Fruit fly (Drosophila melanogaster) whole organism, adult: ENCODE results near the gene CG42762.

Source experiments
- CG11617 ChIP-seq: fragments of 200-800 bp; sonication (Bioruptor generic); optimal IDR thresholded peaks from 2 replicates; lab custom pipeline; 2017; ENCODE audit warnings: mild to moderate bottlenecking, missing biosample characterization, missing genetic modification reagents, missing genetic modification characterization
- CG12768 ChIP-seq: fragments of 200-800 bp; sonication (Bioruptor generic); optimal IDR thresholded peaks from 2 replicates; lab custom pipeline; 2017; ENCODE audit warnings: missing biosample characterization, missing genetic modification characterization, mild to moderate bottlenecking, moderate library complexity, missing genetic modification reagents
- CG14711 ChIP-seq: fragments of 200-800 bp; sonication (Bioruptor generic); optimal IDR thresholded peaks from 2 replicates; lab custom pipeline; 2018; ENCODE audit warnings: missing biosample characterization, mild to moderate bottlenecking, missing genetic modification characterization, moderate library complexity
- CG1620 ChIP-seq: fragments of 200-800 bp; sonication (Bioruptor generic); optimal IDR thresholded peaks from 2 replicates; lab custom pipeline; 2016; ENCODE audit warnings: missing biosample characterization, missing genetic modification characterization
- CG33017 ChIP-seq: fragments of 200-800 bp; sonication (Bioruptor generic); optimal IDR thresholded peaks from 2 replicates; lab custom pipeline; 2018; ENCODE audit warnings: missing biosample characterization, mild to moderate bottlenecking, missing genetic modification characterization, moderate library complexity
- CG5204 ChIP-seq: fragments of 200-800 bp; sonication (Bioruptor generic); optimal IDR thresholded peaks from 2 replicates; lab custom pipeline; 2016; ENCODE audit warnings: missing biosample characterization, missing genetic modification characterization
- CG7045 ChIP-seq: fragments of 200-800 bp; sonication (Bioruptor generic); optimal IDR thresholded peaks from 2 replicates; lab custom pipeline; 2017; ENCODE audit warnings: missing biosample characterization, mild to moderate bottlenecking, missing genetic modification characterization
- CG7101 ChIP-seq: fragments of 200-800 bp; sonication (Bioruptor generic); optimal IDR thresholded peaks from 2 replicates; lab custom pipeline; 2018; ENCODE audit warnings: missing biosample characterization, mild to moderate bottlenecking, missing genetic modification characterization, moderate library complexity
- Clk ChIP-seq: fragments of 200-800 bp; sonication (Bioruptor generic); optimal IDR thresholded peaks from 2 replicates; lab custom pipeline; 2017; ENCODE audit warnings: missing biosample characterization, missing genetic modification characterization
- Crg-1 ChIP-seq: fragments of 200-800 bp; sonication (Bioruptor generic); optimal IDR thresholded peaks from 2 replicates; lab custom pipeline; 2016; ENCODE audit warnings: missing biosample characterization, missing genetic modification characterization
- Mnt ChIP-seq: fragments of 200-800 bp; sonication (Bioruptor generic); optimal IDR thresholded peaks from 2 replicates; lab custom pipeline; 2016; ENCODE audit warnings: missing biosample characterization, mild to moderate bottlenecking, missing genetic modification characterization
- bab1 ChIP-seq: fragments of 200-800 bp; sonication (Bioruptor generic); optimal IDR thresholded peaks from 3 replicates; lab custom pipeline; 2019; ENCODE audit warnings: missing biosample characterization, mild to moderate bottlenecking, missing genetic modification characterization, moderate library complexity
- cic ChIP-seq: fragments of 200-800 bp; sonication (Bioruptor generic); optimal IDR thresholded peaks from 2 replicates; lab custom pipeline; 2017; ENCODE audit warnings: missing biosample characterization, mild to moderate bottlenecking, missing genetic modification characterization, moderate library complexity
- cnc ChIP-seq, 2 experiments: fragments of >200 bp; optimal IDR thresholded peaks; 2 replicates each; lab custom pipeline; 2017
- kay ChIP-seq: fragments of 200-800 bp; sonication (Bioruptor generic); peaks from one replicate; lab custom pipeline; 2016; ENCODE audit warnings: missing biosample characterization, missing genetic modification characterization, borderline replicate concordance
- ovo ChIP-seq: fragments of 200-800 bp; sonication (Bioruptor generic); optimal IDR thresholded peaks from 2 replicates; lab custom pipeline; 2016; ENCODE audit warnings: missing biosample characterization, missing genetic modification characterization
- pad ChIP-seq: fragments of 200-800 bp; sonication (Bioruptor generic); optimal IDR thresholded peaks from 3 replicates; lab custom pipeline; 2017; ENCODE audit warnings: missing biosample characterization, missing genetic modification characterization, mild to moderate bottlenecking, moderate library complexity, missing genetic modification reagents
- tj ChIP-seq: fragments of 200-800 bp; sonication (Bioruptor generic); optimal IDR thresholded peaks from 3 replicates; lab custom pipeline; 2017; ENCODE audit warnings: missing biosample characterization, mild to moderate bottlenecking, missing genetic modification characterization, moderate library complexity
- toe ChIP-seq: fragments of 200-800 bp; sonication (Bioruptor generic); optimal IDR thresholded peaks from 2 replicates; lab custom pipeline; 2016; ENCODE audit warnings: missing biosample characterization, missing genetic modification characterization

CG42762 gene

dm6 chr2L:8145067-8145808, 1.4 kb upstream of the CG42762 start, which contains the start of the genes CG42763 and CG43394:
Gene CG42763, minus strand, starts transcription at chr2L:8145107.
Gene CG43394, plus strand, starts transcription at chr2L:8145758.
- TF ChIP-seq kay (GFP tag; lab: Kevin White, UChicago) (peak; percentile 75), CG7045 (no peak)

DNA sequence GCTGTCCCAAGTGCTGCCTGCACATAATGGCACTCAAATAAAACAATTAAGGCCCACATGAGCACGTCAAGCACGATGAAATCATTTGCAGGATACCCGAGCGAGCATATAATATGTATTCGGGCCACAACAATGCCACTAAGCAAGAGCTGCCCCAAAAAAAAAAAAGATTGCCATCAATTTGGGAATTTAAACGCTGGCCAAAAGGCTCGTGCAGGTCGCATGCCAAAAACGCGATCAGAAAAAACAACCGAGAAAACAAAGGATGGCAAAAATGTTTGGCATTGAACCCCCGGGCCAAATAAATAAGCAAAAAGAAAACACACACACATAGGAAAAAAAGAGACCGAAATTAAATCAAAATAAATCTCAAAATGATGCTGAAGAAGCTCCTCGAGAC, 1.1 kb downstream of the CG42762 start:
- no peak for TF ChIP-seq pad (GFP tag; lab: Kevin White, UChicago)
- TF ChIP-seq CG33017 (tag; lab: Kevin White, UChicago), result no peak
- no peak for TF ChIP-seq cnc (optimal IDR thresholded peaks at IDR 0.05; lab: Kevin White, UChicago)
- no peak for TF ChIP-seq ovo (GFP tag; lab: Kevin White, UChicago)
- TF ChIP-seq CG7101 (tag; lab: Kevin White, UChicago), result no peak
- TF ChIP-seq toe, result no peak

dm6 chr2L:8133772-8134386, 10.0 kb downstream of the CG42762 start:
- TF ChIP-seq bab1 (GFP tag; lab: Kevin White, UChicago) (peak; percentile 38), kay (GFP tag; lab: Kevin White, UChicago) (peak; percentile 74), cic (GFP tag; lab: Kevin White, UChicago) (no peak)

DNA sequence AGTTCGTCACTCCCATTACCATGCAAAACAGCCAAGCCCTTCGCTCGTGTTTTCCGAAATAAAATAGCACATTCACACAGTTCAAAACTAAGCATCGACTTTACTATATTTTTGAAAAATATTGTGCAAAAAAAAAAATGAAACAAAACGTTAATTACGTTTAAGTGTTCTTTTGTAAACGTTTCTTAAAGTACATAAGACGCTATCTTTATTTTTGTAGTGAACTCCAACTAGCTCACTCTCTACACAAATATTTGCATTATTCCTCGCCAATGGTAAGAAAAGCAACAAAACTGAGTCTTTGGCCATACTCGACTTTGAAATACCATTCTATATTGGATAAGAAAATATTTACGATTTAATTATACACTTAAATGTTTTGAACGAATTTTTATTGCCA, 13.1 kb downstream of the CG42762 start:
- TF ChIP-seq tj (GFP tag; lab: Kevin White, UChicago) (no peak), Clk (GFP tag; lab: Kevin White, UChicago) (no peak), CG33017 (tag; lab: Kevin White, UChicago) (peak; percentile 66), ovo (GFP tag; lab: Kevin White, UChicago) (no peak), toe (no peak), CG5204 (GFP tag; lab: Kevin White, UChicago) (no peak), CG14711 (tag; lab: Kevin White, UChicago) (peak; percentile 4), kay (GFP tag; lab: Kevin White, UChicago) (peak; percentile 94), CG11617 (GFP tag; lab: Kevin White, UChicago) (peak; percentile 40), CG7101 (tag; lab: Kevin White, UChicago) (peak; percentile 43), Mnt (no peak)

- TF ChIP-seq Crg-1 (GFP tag; lab: Kevin White, UChicago) (no peak), Clk (GFP tag; lab: Kevin White, UChicago) (no peak)
These were observed 13.7 kb downstream of the CG42762 start for dm6 chr2L:8129996-8130641.

- TF ChIP-seq CG14711 (tag; lab: Kevin White, UChicago), result no peak
- TF ChIP-seq kay (GFP tag; lab: Kevin White, UChicago), result peak; percentile 90
These were observed 14.9 kb downstream of the CG42762 start for dm6 chr2L:8128911-8129310.

DNA sequence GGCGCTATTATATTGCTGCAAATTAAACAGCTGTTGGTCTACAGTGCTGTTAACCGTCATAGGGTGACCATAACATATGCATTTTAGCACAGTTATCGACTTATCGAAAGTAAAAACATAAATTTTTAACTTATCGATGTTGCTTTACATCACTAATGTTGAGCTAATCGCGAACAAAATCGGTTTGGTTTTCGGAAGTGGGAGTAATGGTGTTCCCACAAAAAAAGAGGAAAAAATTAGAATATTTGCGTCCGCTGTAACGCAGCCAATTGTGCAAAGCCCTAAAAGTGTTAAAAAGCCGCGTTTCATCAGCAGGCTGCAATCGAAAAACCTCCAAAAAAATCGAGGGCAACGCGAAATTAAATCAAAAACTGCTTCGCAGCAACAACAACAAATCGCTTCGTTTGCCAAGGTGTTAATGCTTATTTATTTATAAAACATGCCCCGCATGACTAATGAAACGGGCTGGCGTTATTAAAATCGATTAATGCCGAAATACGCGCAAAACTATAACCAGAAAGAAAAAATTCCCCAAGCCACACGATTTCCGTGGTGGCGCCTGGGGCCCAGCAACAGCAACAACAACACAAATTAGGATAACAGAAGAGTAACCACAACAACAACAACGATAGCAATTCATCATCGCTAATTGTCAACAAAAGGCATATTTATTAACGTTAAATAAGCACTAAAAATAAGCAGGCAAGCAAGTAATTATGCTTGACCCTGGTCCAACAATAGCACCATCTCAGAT, 16.8 kb downstream of the CG42762 start, which contains the start of the genes CG12375 and CG8668:
CG12375 (minus strand) TSS at position 42 of the 754 bp plus-strand sequence.
CG8668 (plus strand) TSS at position 153 of the 754 bp plus-strand sequence.
- TF ChIP-seq CG14711 (tag; lab: Kevin White, UChicago), result peak; percentile 26
- TF ChIP-seq CG12768, result no peak
- peak; percentile 27 for TF ChIP-seq tj (GFP tag; lab: Kevin White, UChicago)
- TF ChIP-seq cnc (optimal IDR thresholded peaks at IDR 0.05; lab: Kevin White, UChicago), result no peak
- TF ChIP-seq bab1 (GFP tag; lab: Kevin White, UChicago), result peak; percentile 46
- TF ChIP-seq CG1620 (GFP tag; lab: Kevin White, UChicago), result no peak
- peak; percentile 16 for TF ChIP-seq cic (GFP tag; lab: Kevin White, UChicago)
- TF ChIP-seq kay (GFP tag; lab: Kevin White, UChicago), result no peak
- TF ChIP-seq Mnt, result peak; percentile 12
- no peak for TF ChIP-seq ovo (GFP tag; lab: Kevin White, UChicago)
- peak; percentile 34 for TF ChIP-seq CG11617 (GFP tag; lab: Kevin White, UChicago)
- TF ChIP-seq CG7101 (tag; lab: Kevin White, UChicago), result peak; percentile 2
